Worm (Caenorhabditis elegans) whole organism, early embryonic: ENCODE measurements around the gene lipl-7.

Experiments
- B0310.2 ChIP-seq: sonication (generic microtip); optimal IDR thresholded peaks from 2 replicates; lab custom pipeline; 2016; ENCODE audit warnings: mild to moderate bottlenecking, missing genetic modification characterization, missing compliant biosample characterization
- F13C5.2 ChIP-seq: sonication (generic microtip); optimal IDR thresholded peaks from 2 replicates; lab custom pipeline; 2017; ENCODE audit warnings: mild to moderate bottlenecking, missing genetic modification characterization, inconsistent platforms, missing compliant biosample characterization
- aly-1 ChIP-seq: sonication (generic microtip); optimal IDR thresholded peaks from 2 replicates; lab custom pipeline; 2016; ENCODE audit warnings: missing genetic modification characterization, missing compliant biosample characterization
- ama-1 ChIP-seq: fragments of 150-350 bp; optimal IDR thresholded peaks from 2 replicates; lab custom pipeline; 2014
- ceh-13 ChIP-seq: fragments of 200-800 bp; sonication (Bioruptor generic); optimal IDR thresholded peaks from 2 replicates; lab custom pipeline; 2018; ENCODE audit warnings: mild to moderate bottlenecking, missing genetic modification characterization, missing compliant biosample characterization
- ceh-36 ChIP-seq: sonication (generic microtip); optimal IDR thresholded peaks from 2 replicates; lab custom pipeline; 2016; ENCODE audit warnings: missing genetic modification characterization, inconsistent platforms, missing compliant biosample characterization
- ets-7 ChIP-seq: sonication (generic microtip); optimal IDR thresholded peaks from 2 replicates; lab custom pipeline; 2016; ENCODE audit warnings: missing genotype, missing genetic modification characterization, missing compliant biosample characterization
- flt-1 ChIP-seq: fragments of 200-800 bp; sonication (Bioruptor generic); IDR thresholded peaks from 2 replicates; pipeline ENCODE4 v1.3.6; 2022; ENCODE audit warnings: missing genetic modification characterization, missing compliant biosample characterization
- hmbx-1 ChIP-seq: sonication (generic microtip); optimal IDR thresholded peaks from 2 replicates; lab custom pipeline; 2016; ENCODE audit warnings: mild to moderate bottlenecking, missing genetic modification characterization, missing compliant biosample characterization
- hmg-4 ChIP-seq: fragments of 200-800 bp; sonication (Bioruptor generic); optimal IDR thresholded peaks from 2 replicates; lab custom pipeline; 2018; ENCODE audit warnings: mild to moderate bottlenecking, missing genetic modification characterization, missing compliant biosample characterization
- hnd-1 ChIP-seq: sonication (generic microtip); optimal IDR thresholded peaks from 2 replicates; lab custom pipeline; 2016; ENCODE audit warnings: missing genetic modification characterization, missing compliant biosample characterization
- pes-1 ChIP-seq: fragments of 200-800 bp; sonication (Bioruptor generic); IDR thresholded peaks from 2 replicates; pipeline ENCODE4 v1.3.6; 2022; ENCODE audit warnings: missing genetic modification reagents, missing genetic modification characterization, missing compliant biosample characterization
- scrt-1 ChIP-seq: fragments of 200-800 bp; sonication (Bioruptor generic); IDR thresholded peaks from 2 replicates; pipeline ENCODE4 v1.3.6; 2022; ENCODE audit warnings: missing genetic modification characterization, missing compliant biosample characterization
- sea-1 ChIP-seq: fragments of 200-800 bp; sonication (Bioruptor generic); conservative IDR thresholded peaks from 2 replicates; pipeline ENCODE4 v1.3.6; 2022; ENCODE audit warnings: missing genetic modification characterization, missing compliant biosample characterization
- tbx-11 ChIP-seq: fragments of 200-800 bp; sonication (Bioruptor generic); IDR thresholded peaks from 2 replicates; pipeline ENCODE4 v1.3.6; 2022; ENCODE audit warnings: missing genetic modification characterization, missing compliant biosample characterization
- tbx-37 ChIP-seq: fragments of 200-800 bp; sonication (Bioruptor generic); conservative IDR thresholded peaks from 2 replicates; pipeline ENCODE4 v1.3.6; 2022; ENCODE audit warnings: missing genetic modification reagents, missing genetic modification characterization, missing compliant biosample characterization
- tra-4 ChIP-seq: sonication (generic microtip); optimal IDR thresholded peaks from 2 replicates; lab custom pipeline; 2017; ENCODE audit warnings: missing genetic modification characterization, missing compliant biosample characterization

lipl-7 gene

DNA sequence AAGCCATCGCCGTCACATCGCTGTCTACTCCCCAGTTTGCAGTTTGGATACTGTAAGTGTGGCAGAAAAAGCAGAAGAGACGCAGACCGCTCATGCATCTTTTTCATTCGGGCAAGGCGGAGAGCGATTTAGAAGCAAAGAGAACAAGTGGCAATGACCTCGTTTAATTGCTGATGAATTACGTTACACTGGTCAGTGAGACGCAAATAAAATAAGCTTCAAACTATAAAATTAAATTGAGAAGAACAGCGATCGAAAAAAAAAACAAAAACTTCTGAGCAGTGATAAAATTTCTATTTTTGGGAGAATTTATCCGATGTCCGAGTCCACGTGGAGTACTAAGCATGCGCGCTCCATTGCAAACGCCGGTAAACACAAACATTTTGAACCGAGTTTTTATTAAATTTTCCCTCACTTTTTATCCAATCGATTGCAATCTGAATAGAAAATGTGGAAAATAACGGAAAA is 19.5 kb downstream of the lipl-7 start, which contains the start of gene C24F3.2:
C24F3.2 (plus strand) TSS at position 418 of the 468 bp plus-strand sequence.
- TF ChIP-seq ets-7 (tag; lab: Kevin White, UChicago) (no peak), ama-1 (lab: Kevin White, UChicago) (no peak), B0310.2 (no peak), ceh-36 (tag; lab: Kevin White, UChicago) (no peak), tra-4 (tag; lab: Kevin White, UChicago) (no peak), tbx-11 (GFP tag; lab: Robert Waterston, UW) (no peak)

DNA sequence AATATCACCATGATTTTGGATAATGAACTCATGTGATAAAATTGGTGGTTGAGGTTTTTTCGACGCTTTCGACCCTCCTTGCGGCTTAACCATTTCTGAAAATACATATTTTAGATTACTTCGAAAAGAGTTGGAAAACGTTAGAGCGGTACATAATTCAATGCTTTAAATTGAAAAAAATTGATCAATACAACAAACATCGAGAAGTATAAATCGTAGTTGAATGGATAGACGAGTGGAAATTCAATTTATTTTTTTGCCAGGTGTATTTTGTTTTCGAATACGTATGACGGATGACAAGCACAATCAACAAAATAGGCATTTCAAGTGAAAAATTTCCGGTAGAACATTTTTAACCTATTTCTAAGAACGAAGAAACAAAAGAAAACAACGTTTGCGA is 20.4 kb downstream of the lipl-7 start, which contains the start of gene tram-1:
tram-1 (minus strand) TSS at position 101 of the 400 bp plus-strand sequence.
- TF ChIP-seq sea-1 (GFP tag; lab: Robert Waterston, UW) (no peak), hmg-4 (GFP tag; lab: Kevin White, UChicago) (no peak), F13C5.2 (tag; lab: Kevin White, UChicago) (no peak), pes-1 (GFP tag; lab: Robert Waterston, UW) (no peak), tbx-37 (GFP tag; lab: Robert Waterston, UW) (no peak), ceh-36 (tag; lab: Kevin White, UChicago) (no peak), B0310.2 (no peak), ets-7 (tag; lab: Kevin White, UChicago) (no peak), aly-1 (tag; lab: Kevin White, UChicago) (no peak), hnd-1 (tag; lab: Kevin White, UChicago) (no peak), tra-4 (tag; lab: Kevin White, UChicago) (no peak), hmbx-1 (tag; lab: Kevin White, UChicago) (no peak), flt-1 (no peak), ama-1 (lab: Kevin White, UChicago) (no peak), tbx-11 (GFP tag; lab: Robert Waterston, UW) (no peak), ceh-13 (GFP tag; lab: Kevin White, UChicago) (no peak), scrt-1 (GFP tag; lab: Robert Waterston, UW) (no peak)

DNA sequence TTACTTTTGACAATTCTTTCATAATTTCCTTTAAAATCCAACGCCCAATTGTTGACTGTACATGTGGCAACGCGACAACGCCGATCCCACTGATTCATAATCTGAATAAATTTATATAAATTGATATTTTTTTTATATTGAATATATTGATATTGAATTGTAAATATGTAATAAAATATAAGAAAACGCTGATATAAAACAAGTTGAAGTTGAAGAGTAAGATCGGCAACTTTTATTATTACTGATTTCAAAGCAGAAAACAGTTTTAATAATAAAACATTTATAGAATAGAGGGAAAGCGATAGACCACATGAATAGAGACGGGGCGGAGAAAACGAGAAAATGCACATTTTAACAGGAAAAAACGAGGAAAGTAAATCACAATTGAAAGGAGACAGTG is 22.4 kb downstream of the lipl-7 start, which contains the start of gene qns-1:
qns-1 (minus strand) TSS at position 101 of the 400 bp plus-strand sequence.
- no peak for TF ChIP-seq tbx-11 (GFP tag; lab: Robert Waterston, UW)
- no peak for TF ChIP-seq scrt-1 (GFP tag; lab: Robert Waterston, UW)
- TF ChIP-seq aly-1 (tag; lab: Kevin White, UChicago) = no peak
- no peak for TF ChIP-seq ama-1 (lab: Kevin White, UChicago)

DNA sequence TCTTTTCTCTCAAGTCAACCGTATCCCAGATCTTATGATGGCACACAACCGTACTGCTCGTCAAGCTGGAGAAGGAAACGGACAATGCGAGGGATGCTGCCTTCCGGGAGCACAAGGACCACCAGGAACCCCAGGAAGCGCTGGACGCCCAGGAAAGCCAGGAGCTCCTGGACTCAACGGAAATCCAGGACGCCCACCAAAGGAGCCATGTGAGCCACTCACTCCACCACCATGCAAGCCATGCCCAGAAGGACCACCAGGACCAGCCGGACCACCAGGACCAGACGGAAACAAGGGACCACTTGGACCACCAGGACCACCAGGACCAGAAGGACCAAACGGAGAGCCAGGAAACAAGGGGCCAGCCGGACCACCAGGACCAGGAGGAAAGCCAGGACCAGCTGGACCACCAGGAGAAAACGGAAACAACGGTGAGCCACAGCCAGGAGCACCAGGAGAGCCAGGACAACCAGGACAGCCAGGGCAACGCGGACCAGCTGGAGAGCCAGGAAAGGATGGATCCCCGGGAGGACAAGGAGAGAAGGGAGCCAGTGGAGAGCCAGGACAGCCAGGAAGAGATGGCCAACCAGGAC is 24.8 kb downstream of the lipl-7 start:
- TF ChIP-seq hnd-1 (tag; lab: Kevin White, UChicago) (no peak), pes-1 (GFP tag; lab: Robert Waterston, UW) (no peak), aly-1 (tag; lab: Kevin White, UChicago) (no peak), tbx-37 (GFP tag; lab: Robert Waterston, UW) (no peak), ceh-36 (tag; lab: Kevin White, UChicago) (no peak), hmg-4 (GFP tag; lab: Kevin White, UChicago) (no peak), ama-1 (lab: Kevin White, UChicago) (no peak)

DNA sequence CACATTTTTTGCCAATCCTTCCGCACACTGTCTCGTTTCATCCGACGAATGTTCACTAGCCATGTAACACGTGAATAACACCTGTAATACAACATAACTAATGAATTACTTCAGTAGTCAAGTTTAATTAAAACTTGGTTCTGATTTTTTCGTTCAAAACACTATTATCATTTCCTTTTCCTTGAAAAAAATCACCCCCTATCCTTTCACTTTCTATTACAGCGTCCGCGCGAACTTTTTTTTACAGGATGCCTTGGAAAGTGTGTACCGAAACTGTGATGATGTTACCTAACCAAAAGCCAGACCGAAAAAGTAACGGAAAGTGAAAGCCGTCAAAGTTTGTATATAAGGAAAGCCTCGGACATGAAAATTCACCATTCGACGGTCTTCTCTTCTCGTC is 25.5 kb downstream of the lipl-7 start, which contains the start of gene col-124:
col-124 (plus strand) TSS at position 374 of the 400 bp plus-strand sequence.
- TF ChIP-seq tbx-37 (GFP tag; lab: Robert Waterston, UW) (no peak), hmbx-1 (tag; lab: Kevin White, UChicago) (no peak), hmg-4 (GFP tag; lab: Kevin White, UChicago) (no peak), ceh-13 (GFP tag; lab: Kevin White, UChicago) (no peak), tra-4 (tag; lab: Kevin White, UChicago) (no peak), tbx-11 (GFP tag; lab: Robert Waterston, UW) (no peak), aly-1 (tag; lab: Kevin White, UChicago) (no peak), sea-1 (GFP tag; lab: Robert Waterston, UW) (no peak), ceh-36 (tag; lab: Kevin White, UChicago) (no peak), flt-1 (no peak)

DNA sequence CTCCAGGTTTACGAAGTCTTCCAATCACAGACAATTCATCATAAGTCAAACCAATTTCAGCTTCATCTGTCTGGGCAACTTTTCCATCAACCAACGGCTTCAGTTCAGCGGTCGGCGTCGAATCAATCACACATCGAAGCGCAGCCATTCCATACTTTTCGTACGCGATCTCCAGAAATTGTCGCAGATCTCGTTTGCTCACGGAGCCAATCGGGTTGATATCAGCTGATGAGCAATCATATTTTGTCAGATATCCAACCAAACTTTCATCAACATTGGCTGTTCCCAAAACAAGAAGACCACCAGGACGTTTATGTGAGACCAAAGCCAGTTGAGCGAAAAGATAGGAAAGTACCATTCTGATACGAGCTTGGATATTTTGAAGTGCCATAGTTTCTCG is 26.2 kb downstream of the lipl-7 start:
- TF ChIP-seq pes-1 (GFP tag; lab: Robert Waterston, UW) = no peak
- TF ChIP-seq tbx-37 (GFP tag; lab: Robert Waterston, UW) = no peak
- TF ChIP-seq hmbx-1 (tag; lab: Kevin White, UChicago) = no peak
- no peak for TF ChIP-seq hnd-1 (tag; lab: Kevin White, UChicago)
- no peak for TF ChIP-seq tbx-11 (GFP tag; lab: Robert Waterston, UW)
- no peak for TF ChIP-seq F13C5.2 (tag; lab: Kevin White, UChicago)
- TF ChIP-seq ceh-13 (GFP tag; lab: Kevin White, UChicago) = no peak
- TF ChIP-seq sea-1 (GFP tag; lab: Robert Waterston, UW) = no peak
- TF ChIP-seq flt-1 = no peak
- no peak for TF ChIP-seq hmg-4 (GFP tag; lab: Kevin White, UChicago)
- TF ChIP-seq ama-1 (lab: Kevin White, UChicago) = no peak
- no peak for TF ChIP-seq aly-1 (tag; lab: Kevin White, UChicago)
- no peak for TF ChIP-seq scrt-1 (GFP tag; lab: Robert Waterston, UW)
- TF ChIP-seq ets-7 (tag; lab: Kevin White, UChicago) = no peak

DNA sequence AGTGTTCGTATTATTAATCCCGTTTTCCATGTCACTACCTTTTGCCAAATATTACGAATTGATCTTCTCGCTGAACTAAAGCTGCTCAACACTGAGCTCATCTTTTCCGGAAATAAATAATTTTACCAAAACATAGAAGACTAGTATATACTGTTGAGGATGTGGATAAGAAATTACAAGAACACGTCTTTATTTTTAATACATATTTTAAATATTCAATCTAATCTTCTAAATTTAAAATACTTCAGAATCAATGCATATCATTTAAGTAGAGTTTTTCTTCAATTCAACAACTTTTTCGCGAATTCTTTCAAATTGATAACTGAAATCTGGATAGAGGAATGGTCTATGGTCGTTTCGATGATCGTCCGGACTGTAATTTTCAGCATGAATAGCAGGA is 26.8 kb downstream of the lipl-7 start, which contains the start of gene abt-1:
abt-1 (minus strand) TSS at position 101 of the 400 bp plus-strand sequence.
- TF ChIP-seq F13C5.2 (tag; lab: Kevin White, UChicago) (no peak), tbx-37 (GFP tag; lab: Robert Waterston, UW) (no peak), hmbx-1 (tag; lab: Kevin White, UChicago) (no peak)
